Fruit fly (Drosophila melanogaster): ENCODE results near the gene MED30.

MED30 gene

DNA sequence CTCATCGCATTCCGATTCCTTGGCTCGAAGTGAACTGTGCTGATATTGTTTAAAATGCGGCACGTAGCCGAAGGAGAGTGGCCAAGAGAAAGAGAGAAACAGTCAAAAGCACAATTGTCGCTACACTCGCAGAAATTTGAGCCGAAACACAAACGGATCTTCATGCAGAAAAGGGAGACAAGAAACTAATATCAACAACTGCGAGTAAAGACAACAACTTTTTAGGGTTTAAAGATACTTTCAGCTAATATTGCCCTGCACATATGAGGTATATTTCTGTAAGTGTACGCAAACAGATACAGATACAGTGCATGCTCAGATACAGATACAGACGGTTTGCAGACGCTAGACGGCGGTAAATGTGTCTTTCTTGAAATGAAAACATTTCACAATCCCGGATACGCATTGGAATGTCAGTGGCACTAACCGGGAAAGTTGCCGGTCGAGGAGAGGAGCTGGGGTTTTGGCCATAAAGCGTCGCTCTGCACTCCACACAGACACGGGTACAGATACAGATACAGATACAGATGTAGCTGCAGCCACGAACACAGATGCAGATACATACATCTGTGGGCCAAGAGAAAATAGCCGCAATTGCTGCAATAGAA lies 9.7 kb downstream of the MED30 start:
- TF ChIP-seq Rel (GFP tag; optimal IDR thresholded peaks at IDR 0.05) (no peak), Rel (tag; optimal IDR thresholded peaks at IDR 0.05) (no peak), foxo (GFP tag; optimal IDR thresholded peaks at IDR 0.05) (peak in 1 of 2 experiments; percentile 88), Jra (GFP tag; optimal IDR thresholded peaks at IDR 0.05) (peak; percentile 64), sage (GFP tag; optimal IDR thresholded peaks at IDR 0.05) (peak; percentile 49), HLH106 (tag; optimal IDR thresholded peaks at IDR 0.05) (peak; percentile 70), fru (GFP tag; optimal IDR thresholded peaks at IDR 0.05) (peak; percentile 88), ey (GFP tag; optimal IDR thresholded peaks at IDR 0.05) (peak; percentile 85), sv (GFP tag; optimal IDR thresholded peaks at IDR 0.05) (peak; percentile 67), Myc (optimal IDR thresholded peaks at IDR 0.05) (no peak), Hnf4 (GFP tag; optimal IDR thresholded peaks at IDR 0.05) (peak; percentile 89), psq (GFP tag; optimal IDR thresholded peaks at IDR 0.05) (peak; percentile 87), lola (GFP tag; optimal IDR thresholded peaks at IDR 0.05) (no peak), Dif (GFP tag; optimal IDR thresholded peaks at IDR 0.05; ENCODE audit: partially characterized antibody) (no peak), dmrt93B (GFP tag; optimal IDR thresholded peaks at IDR 0.05) (peak; percentile 70), woc (GFP tag; optimal IDR thresholded peaks at IDR 0.05) (peak; percentile 75), Sp1 (GFP tag; optimal IDR thresholded peaks at IDR 0.05) (peak; percentile 68), pan (optimal IDR thresholded peaks at IDR 0.05) (no peak), Dfd (GFP tag; optimal IDR thresholded peaks at IDR 0.05) (no peak), CrebA (GFP tag; optimal IDR thresholded peaks at IDR 0.05; ENCODE audit: borderline replicate concordance) (no peak), OdsH (GFP tag; optimal IDR thresholded peaks at IDR 0.05) (peak; percentile 82), h (GFP tag; optimal IDR thresholded peaks at IDR 0.05) (peak; percentile 90), CG32264 (GFP tag; optimal IDR thresholded peaks at IDR 0.05) (peak; percentile 62), br (GFP tag; optimal IDR thresholded peaks at IDR 0.05) (peak; percentile 85), rgr (GFP tag; optimal IDR thresholded peaks at IDR 0.05) (peak; percentile 87)

DNA sequence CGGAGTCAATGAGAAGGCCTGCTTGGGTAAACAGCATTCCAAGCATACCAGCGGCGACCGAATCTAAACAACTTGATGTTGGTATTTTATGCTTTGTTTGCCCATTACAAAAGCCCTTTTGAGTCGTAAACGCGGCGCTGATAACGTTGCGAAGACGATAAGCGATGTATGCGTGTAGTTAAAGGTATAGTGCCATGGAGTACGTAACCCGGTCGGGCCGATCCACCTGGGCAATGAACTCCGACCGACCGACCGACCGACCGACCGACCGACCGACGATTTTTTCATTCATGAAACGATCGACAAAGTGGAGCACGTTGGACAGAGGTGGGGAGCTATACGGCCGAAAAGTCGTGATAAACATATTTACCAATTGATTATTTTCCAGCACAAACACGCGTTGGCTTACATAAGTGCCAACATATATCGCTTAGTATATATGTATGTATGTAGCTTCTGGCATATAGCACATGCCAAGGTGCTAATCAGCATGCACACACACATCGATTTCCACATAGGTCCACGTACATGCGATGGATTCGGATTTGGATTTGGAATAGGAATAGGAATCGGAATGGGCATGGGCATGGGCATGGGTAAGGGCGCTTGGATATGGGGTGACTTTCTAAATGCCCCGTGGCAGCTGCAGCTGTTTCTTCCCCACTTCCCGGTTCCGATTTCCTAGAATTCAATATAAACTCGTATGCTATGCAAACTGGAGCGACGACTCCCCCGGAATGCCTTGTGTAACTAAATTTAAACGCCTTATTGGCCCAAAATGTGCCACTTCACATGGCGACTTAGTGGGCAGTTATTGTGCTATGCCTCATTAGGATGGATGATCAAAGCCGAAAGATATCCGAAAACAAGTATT lies 10.8 kb downstream of the MED30 start:
- no peak for TF ChIP-seq ey (GFP tag; optimal IDR thresholded peaks at IDR 0.05)
- no peak for TF ChIP-seq GATAd (GFP tag; optimal IDR thresholded peaks at IDR 0.05)
- no peak for TF ChIP-seq OdsH (GFP tag; optimal IDR thresholded peaks at IDR 0.05)
- no peak for TF ChIP-seq lola (GFP tag; optimal IDR thresholded peaks at IDR 0.05)
- no peak for TF ChIP-seq sv (GFP tag; optimal IDR thresholded peaks at IDR 0.05)
- TF ChIP-seq usp (GFP tag; optimal IDR thresholded peaks at IDR 0.05): no peak

DNA sequence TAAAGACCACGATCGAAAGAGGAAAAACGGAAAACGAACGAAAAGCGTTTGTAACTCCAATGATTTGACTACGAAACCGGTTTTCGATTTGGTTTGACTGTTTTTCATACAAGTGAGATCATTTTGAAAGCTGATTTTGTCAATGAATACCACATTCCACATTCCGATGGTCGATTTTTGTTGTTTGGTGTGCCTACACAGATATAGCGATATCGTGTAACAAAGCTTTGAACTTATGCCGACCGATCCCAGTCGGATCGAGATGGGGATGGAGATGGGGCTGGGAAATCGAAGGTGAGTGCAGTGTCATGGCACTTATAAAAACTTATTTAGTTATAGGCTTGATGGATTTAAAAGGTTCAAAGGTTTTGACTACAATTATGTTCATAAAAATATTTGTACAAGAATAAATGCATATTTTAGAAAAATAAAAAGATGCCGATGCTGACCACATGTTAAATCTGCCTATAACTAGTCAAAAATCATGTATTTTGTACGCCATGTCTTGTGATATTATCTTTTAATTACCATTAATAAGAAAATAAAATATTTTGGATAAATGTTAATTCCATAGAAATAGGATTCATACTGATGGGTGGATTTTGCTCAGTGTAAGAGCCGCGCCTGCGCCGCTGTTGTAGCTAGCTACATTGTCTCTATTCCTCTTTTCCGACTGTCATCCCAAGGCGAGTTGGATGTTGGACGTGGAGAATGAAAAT lies 11.6 kb downstream of the MED30 start:
- TF ChIP-seq OdsH (GFP tag; optimal IDR thresholded peaks at IDR 0.05): no peak
- TF ChIP-seq sv (GFP tag; optimal IDR thresholded peaks at IDR 0.05): peak; percentile 18

DNA sequence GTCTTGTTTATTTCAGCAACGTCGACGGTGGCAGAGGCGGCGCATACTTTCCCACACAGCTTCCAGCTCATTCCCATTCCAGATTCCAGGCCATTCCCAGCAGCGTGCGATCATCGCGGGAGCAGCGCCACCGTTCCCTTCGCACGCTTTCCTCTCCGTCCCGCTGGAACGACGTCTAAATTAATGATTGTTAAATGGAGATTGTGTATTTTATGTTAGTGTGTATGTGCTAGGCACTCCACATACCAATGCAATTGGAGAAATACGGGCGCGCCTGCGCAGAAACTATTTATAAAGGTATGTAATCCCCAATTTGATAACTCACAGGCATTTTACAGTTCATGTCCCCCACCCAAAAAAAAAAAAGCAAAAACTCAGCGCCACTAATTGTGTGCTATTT lies 12.5 kb downstream of the MED30 start:
- TF ChIP-seq ey (GFP tag; optimal IDR thresholded peaks at IDR 0.05): no peak
- no peak for TF ChIP-seq woc (GFP tag; optimal IDR thresholded peaks at IDR 0.05)
- TF ChIP-seq lola (GFP tag; optimal IDR thresholded peaks at IDR 0.05): no peak
- TF ChIP-seq GATAd (GFP tag; optimal IDR thresholded peaks at IDR 0.05): no peak
- no peak for TF ChIP-seq CG32264 (GFP tag; optimal IDR thresholded peaks at IDR 0.05)
- no peak for TF ChIP-seq sage (GFP tag; optimal IDR thresholded peaks at IDR 0.05)

DNA sequence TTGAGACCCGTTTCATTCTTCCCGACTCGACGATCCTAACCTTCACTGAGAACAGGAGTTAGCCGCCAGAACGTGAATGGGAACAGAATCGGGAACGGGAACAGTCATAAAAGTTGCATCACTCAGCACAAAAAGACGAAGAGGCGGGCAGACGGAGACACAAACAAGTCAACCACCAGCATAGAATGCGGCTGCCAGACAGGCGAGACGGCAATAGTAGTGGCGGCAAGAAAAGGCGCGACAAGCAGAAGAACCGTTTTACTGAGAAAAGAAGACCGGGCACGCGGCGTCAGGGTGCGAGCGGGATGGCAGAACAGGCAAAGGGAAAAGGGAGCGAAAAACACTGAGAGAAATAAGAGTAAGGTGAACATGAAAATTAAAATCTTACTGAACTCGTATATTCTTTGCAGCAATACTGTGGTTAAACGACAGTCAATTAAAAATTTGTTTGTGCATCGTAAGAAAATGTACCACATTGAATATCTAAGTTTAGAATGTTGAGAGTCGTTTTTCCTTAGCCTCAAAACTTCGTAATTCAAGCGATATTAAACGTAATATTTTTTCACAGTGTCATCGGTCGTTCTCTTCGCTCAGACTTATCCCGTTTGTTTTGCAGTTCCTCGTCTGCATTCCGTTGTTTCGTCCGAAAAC lies 13.4 kb downstream of the MED30 start:
- TF ChIP-seq sv (GFP tag; optimal IDR thresholded peaks at IDR 0.05): peak; percentile 85
- TF ChIP-seq Dif (GFP tag; optimal IDR thresholded peaks at IDR 0.05; ENCODE audit: partially characterized antibody): peak; percentile 16
- TF ChIP-seq Myc (optimal IDR thresholded peaks at IDR 0.05): no peak
- no peak for TF ChIP-seq Abd-B (GFP tag; optimal IDR thresholded peaks at IDR 0.05)
- TF ChIP-seq HLH106 (tag; optimal IDR thresholded peaks at IDR 0.05): peak; percentile 91
- peak; percentile 93 for TF ChIP-seq br (GFP tag; optimal IDR thresholded peaks at IDR 0.05)
- no peak for TF ChIP-seq Mio (GFP tag; optimal IDR thresholded peaks at IDR 0.05)
- TF ChIP-seq Vsx2 (GFP tag; optimal IDR thresholded peaks at IDR 0.05; ENCODE audit: partially characterized antibody): no peak
- TF ChIP-seq woc (GFP tag; optimal IDR thresholded peaks at IDR 0.05): peak; percentile 93
- TF ChIP-seq CrebA (GFP tag; optimal IDR thresholded peaks at IDR 0.05; ENCODE audit: borderline replicate concordance): no peak
- no peak for TF ChIP-seq Hr83 (GFP tag; optimal IDR thresholded peaks at IDR 0.05; ENCODE audit: poor library complexity, severe bottlenecking)
- TF ChIP-seq Sp1 (GFP tag; optimal IDR thresholded peaks at IDR 0.05): peak; percentile 90
- TF ChIP-seq CG9705 (GFP tag; optimal IDR thresholded peaks at IDR 0.05): peak; percentile 79
- peak; percentile 34 for TF ChIP-seq dsf (GFP tag; optimal IDR thresholded peaks at IDR 0.05; ENCODE audit: borderline replicate concordance)
- TF ChIP-seq Hnf4 (GFP tag; optimal IDR thresholded peaks at IDR 0.05): peak; percentile 85
- peak; percentile 74 for TF ChIP-seq sage (GFP tag; optimal IDR thresholded peaks at IDR 0.05)
- peak; percentile 91 for TF ChIP-seq ey (GFP tag; optimal IDR thresholded peaks at IDR 0.05)
- TF ChIP-seq jim (GFP tag; optimal IDR thresholded peaks at IDR 0.05): no peak
- TF ChIP-seq psq (GFP tag; optimal IDR thresholded peaks at IDR 0.05): peak; percentile 94
- peak; percentile 73 for TF ChIP-seq brk (GFP tag; optimal IDR thresholded peaks at IDR 0.05)
- TF ChIP-seq Rel (GFP tag; optimal IDR thresholded peaks at IDR 0.05): peak; percentile 43
- TF ChIP-seq Rel (tag; optimal IDR thresholded peaks at IDR 0.05): peak; percentile 52
- TF ChIP-seq CG32264 (GFP tag; optimal IDR thresholded peaks at IDR 0.05): peak; percentile 64
- peak; percentile 35 for TF ChIP-seq Jra (GFP tag; optimal IDR thresholded peaks at IDR 0.05)
